Worm (Caenorhabditis elegans) whole organism, midembryonic: Measurements from ENCODE around the gene C18A11.3.

ENCODE experiments used
- T22C8.4 ChIP-seq: fragments of 200-800 bp; sonication (Bioruptor generic); IDR thresholded peaks from 2 replicates; pipeline ENCODE4 v1.3.6; 2022; ENCODE audit warnings: missing genetic modification characterization, missing compliant biosample characterization
- cog-1 ChIP-seq: sonication (generic microtip); optimal IDR thresholded peaks from 2 replicates; lab custom pipeline; 2016; ENCODE audit warnings: missing genetic modification characterization, missing compliant biosample characterization
- flt-1 ChIP-seq: fragments of 200-800 bp; sonication (Bioruptor generic); IDR thresholded peaks from 2 replicates; pipeline ENCODE4 v1.3.6; 2022; ENCODE audit warnings: missing genetic modification characterization, missing compliant biosample characterization
- klf-2 ChIP-seq: fragments of 200-800 bp; sonication (Bioruptor generic); conservative IDR thresholded peaks from 2 replicates; pipeline ENCODE4 v1.3.6; 2022; ENCODE audit warnings: missing genetic modification reagents, missing genetic modification characterization, missing compliant biosample characterization
- med-1 ChIP-seq: sonication (generic microtip); optimal IDR thresholded peaks from 2 replicates; lab custom pipeline; 2017; ENCODE audit warnings: missing genetic modification characterization, mild to moderate bottlenecking, missing compliant biosample characterization, antibody characterized with exemption, missing genetic modification reagents; ENCODE audit not compliant: insufficient read depth
- ref-1 ChIP-seq: fragments of 200-800 bp; sonication (Bioruptor generic); conservative IDR thresholded peaks from 2 replicates; pipeline ENCODE4 v1.3.6; 2022; ENCODE audit warnings: missing genetic modification reagents, missing genetic modification characterization, missing compliant biosample characterization
- tab-1 ChIP-seq: fragments of 200-800 bp; sonication (Bioruptor generic); IDR thresholded peaks from 2 replicates; pipeline ENCODE4 v1.3.6; 2022; ENCODE audit warnings: missing genetic modification characterization, missing compliant biosample characterization
- ztf-23 ChIP-seq: fragments of 200-800 bp; sonication (Bioruptor generic); IDR thresholded peaks from 2 replicates; pipeline ENCODE4 v1.3.6; 2022; ENCODE audit warnings: missing genetic modification reagents, missing genetic modification characterization, missing compliant biosample characterization
- ztf-29 ChIP-seq: fragments of 200-800 bp; sonication (Bioruptor generic); IDR thresholded peaks from 2 replicates; pipeline ENCODE4 v1.3.6; 2022; ENCODE audit warnings: missing genetic modification reagents, missing genetic modification characterization, missing compliant biosample characterization

The C18A11.3 gene

DNA sequence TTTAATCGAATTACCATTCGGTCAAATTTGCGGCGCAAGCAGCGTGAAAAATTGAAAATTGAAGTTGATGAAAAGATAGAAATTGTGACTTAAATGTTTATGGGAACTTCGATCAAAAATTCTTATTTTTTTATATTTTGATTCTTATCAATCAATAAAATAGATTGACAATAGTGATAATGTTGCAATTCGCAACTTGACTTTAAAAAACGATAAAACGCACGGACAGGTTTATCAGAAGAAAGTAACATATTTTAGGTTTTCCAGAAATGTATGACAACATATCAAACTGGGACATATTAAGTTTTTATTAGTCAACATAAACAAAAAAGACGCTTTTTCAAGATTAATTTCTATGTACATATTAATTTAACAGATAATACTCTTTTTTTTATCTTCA is 22.4 kb downstream of the C18A11.3 start:
- no peak for TF ChIP-seq ztf-23
- no peak for TF ChIP-seq tab-1 (GFP tag; lab: Robert Waterston, UW)
- no peak for TF ChIP-seq klf-2
- TF ChIP-seq ztf-29 (GFP tag; lab: Robert Waterston, UW) = no peak
- TF ChIP-seq cog-1 (tag; lab: Kevin White, UChicago) = no peak
- TF ChIP-seq T22C8.4 = no peak
- no peak for TF ChIP-seq flt-1 (GFP tag; lab: Robert Waterston, UW)
- no peak for TF ChIP-seq med-1 (GFP tag; lab: Kevin White, UChicago)
- TF ChIP-seq ref-1 = no peak

DNA sequence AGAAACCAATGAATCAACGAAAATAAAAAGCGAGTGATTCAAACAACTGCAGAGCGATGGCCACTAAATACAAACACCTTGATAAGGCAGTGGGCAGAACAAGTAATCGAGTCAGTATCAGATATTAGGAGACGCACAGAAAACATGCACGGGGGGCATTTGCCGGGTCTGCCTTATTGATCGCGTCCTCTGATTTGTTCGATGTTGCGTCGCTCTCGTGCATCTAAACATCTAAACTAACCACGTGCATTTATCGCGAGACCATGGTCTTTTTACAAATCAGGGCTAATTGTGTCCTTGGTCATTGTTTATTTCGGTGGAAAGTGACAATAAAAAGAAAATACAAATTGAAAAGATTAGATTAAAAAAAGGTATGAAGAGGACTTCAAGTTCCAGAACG is 23.0 kb downstream of the C18A11.3 start, which contains the start of gene K07E3.4:
K07E3.4 (minus strand) TSS at position 100 of the 400 bp plus-strand sequence.
- no peak for TF ChIP-seq klf-2
- no peak for TF ChIP-seq cog-1 (tag; lab: Kevin White, UChicago)
- TF ChIP-seq ztf-29 (GFP tag; lab: Robert Waterston, UW) = no peak
- no peak for TF ChIP-seq ztf-23
- no peak for TF ChIP-seq tab-1 (GFP tag; lab: Robert Waterston, UW)
- TF ChIP-seq T22C8.4 = no peak
- no peak for TF ChIP-seq ref-1
- TF ChIP-seq flt-1 (GFP tag; lab: Robert Waterston, UW) = no peak
- no peak for TF ChIP-seq med-1 (GFP tag; lab: Kevin White, UChicago)

DNA sequence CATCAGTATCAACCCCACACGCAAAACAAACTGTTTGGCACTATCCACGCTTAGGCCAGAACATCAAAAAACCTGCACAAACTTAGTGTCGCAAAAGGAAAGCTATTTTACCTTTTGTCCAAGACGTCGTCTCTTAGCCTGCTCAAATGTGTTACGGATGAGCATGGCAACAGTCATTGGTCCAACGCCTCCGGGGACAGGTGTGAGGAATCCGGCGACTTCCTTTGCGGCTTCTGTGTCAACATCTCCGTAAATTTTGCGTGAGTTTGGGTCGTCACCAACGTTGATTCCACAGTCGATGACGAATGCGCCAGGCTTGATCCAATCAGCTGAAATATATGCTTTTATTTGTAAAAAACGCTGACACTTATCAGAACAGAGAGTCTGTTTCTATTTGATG is 23.7 kb downstream of the C18A11.3 start:
- TF ChIP-seq tab-1 (GFP tag; lab: Robert Waterston, UW) = no peak
- TF ChIP-seq med-1 (GFP tag; lab: Kevin White, UChicago) = no peak
- no peak for TF ChIP-seq ztf-23
- no peak for TF ChIP-seq ref-1
- TF ChIP-seq klf-2 = no peak
- TF ChIP-seq ztf-29 (GFP tag; lab: Robert Waterston, UW) = no peak
- TF ChIP-seq flt-1 (GFP tag; lab: Robert Waterston, UW) = no peak

DNA sequence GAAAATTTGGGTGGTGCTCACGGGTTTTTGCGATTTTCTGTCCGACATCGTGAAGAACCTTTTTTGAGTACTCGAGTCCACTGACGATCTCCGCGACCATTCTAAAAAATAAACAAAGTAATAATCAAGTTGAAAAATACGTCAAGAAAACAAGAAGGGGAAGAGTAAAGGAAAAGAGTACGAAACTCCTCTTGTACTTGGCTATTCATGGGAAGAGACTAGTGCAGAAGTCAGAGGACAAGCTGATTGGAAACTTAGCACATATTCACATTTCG is 25.5 kb downstream of the C18A11.3 start, which contains the start of gene dao-3:
dao-3 (minus strand) TSS at position 101 of the 275 bp plus-strand sequence.
- TF ChIP-seq ztf-23 (no peak), cog-1 (tag; lab: Kevin White, UChicago) (no peak), med-1 (GFP tag; lab: Kevin White, UChicago) (no peak), tab-1 (GFP tag; lab: Robert Waterston, UW) (no peak), klf-2 (no peak), flt-1 (GFP tag; lab: Robert Waterston, UW) (no peak), ztf-29 (GFP tag; lab: Robert Waterston, UW) (no peak), T22C8.4 (no peak), ref-1 (no peak)

- TF ChIP-seq klf-2 = no peak
- TF ChIP-seq tab-1 (GFP tag; lab: Robert Waterston, UW) = no peak
- TF ChIP-seq flt-1 (GFP tag; lab: Robert Waterston, UW) = no peak
- TF ChIP-seq ztf-23 = no peak
- TF ChIP-seq cog-1 (tag; lab: Kevin White, UChicago) = no peak
- peak; percentile 46 for TF ChIP-seq T22C8.4
These were observed 26.1 kb downstream of the C18A11.3 start for ce11 chrX:8086725-8087641.

DNA sequence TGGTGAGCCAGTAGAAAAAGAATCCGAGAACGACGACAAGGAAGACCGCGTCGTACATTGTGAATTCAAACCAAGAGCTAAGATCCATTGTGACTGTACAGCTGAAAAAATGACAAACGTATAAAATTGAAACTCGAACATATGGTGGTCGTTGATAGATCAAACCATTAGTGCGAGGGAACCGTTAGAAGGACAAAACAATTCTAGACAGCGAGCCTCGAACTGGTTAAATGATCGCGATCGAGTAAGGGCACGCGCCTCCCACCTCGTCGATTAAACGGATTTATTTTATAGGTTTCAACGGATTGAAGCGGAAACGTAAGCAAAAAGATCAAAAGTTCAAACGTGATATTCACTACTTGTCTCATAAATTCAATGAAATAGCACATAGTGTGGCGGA is 27.6 kb downstream of the C18A11.3 start, which contains the start of gene vem-1:
vem-1 (minus strand) TSS at position 101 of the 400 bp plus-strand sequence.
- TF ChIP-seq flt-1 (GFP tag; lab: Robert Waterston, UW) (no peak), ref-1 (no peak), klf-2 (no peak), ztf-23 (no peak), ztf-29 (GFP tag; lab: Robert Waterston, UW) (no peak), T22C8.4 (no peak), cog-1 (tag; lab: Kevin White, UChicago) (no peak), med-1 (GFP tag; lab: Kevin White, UChicago) (no peak)

DNA sequence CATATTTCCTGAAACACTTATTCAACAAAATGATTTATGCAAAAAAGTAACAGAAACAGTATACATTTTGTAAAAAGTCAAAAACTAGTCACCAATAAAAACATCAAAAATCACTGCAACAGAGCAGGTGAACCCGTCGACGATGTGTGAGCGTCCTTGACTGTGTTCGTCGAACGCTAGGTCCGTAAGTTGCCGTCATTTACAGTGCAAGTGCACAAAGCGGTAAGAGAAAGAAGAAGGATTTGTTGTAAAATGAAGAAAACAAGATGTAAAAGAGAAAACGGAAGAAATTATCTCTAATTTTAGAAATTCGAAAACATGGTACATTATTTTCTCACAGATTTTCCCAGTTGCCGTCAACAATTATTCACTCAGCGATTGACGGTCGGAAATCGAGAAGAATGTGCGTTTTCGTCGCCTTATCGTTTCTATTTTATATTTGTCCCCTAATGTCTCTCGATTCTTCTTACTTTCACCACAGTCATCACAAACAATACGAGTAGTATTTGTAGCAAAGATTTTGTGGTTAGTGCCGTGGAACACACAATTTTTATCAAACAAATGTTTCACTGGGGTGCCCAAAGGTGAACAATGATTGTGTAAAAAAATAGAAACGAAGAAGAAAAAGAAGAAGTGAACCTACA is 28.5 kb downstream of the C18A11.3 start:
- TF ChIP-seq ref-1 (no peak), ztf-23 (no peak)

DNA sequence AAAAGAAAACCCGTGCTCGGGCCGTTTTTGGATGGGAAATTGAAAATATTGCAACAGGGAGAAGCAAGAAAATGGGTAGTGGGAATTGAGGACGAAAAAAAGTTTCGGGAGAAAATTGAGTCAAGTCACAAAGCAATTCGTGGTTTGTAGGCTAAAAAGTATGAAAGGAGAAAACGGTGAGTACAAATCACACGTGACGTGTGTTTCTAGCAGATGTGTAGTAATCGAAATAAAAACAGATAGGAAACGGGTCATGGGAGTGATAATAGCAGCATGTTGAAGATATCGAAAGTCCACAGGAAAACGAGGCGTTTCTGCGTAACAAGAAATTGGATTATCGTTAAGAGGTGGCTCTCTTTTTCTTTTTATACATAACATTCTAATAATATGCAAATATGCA is 29.0 kb downstream of the C18A11.3 start:
- TF ChIP-seq T22C8.4 = no peak
- no peak for TF ChIP-seq ref-1
- no peak for TF ChIP-seq ztf-29 (GFP tag; lab: Robert Waterston, UW)
- no peak for TF ChIP-seq cog-1 (tag; lab: Kevin White, UChicago)
- no peak for TF ChIP-seq ztf-23
- TF ChIP-seq tab-1 (GFP tag; lab: Robert Waterston, UW) = no peak
- TF ChIP-seq klf-2 = no peak
- no peak for TF ChIP-seq med-1 (GFP tag; lab: Kevin White, UChicago)
- TF ChIP-seq flt-1 (GFP tag; lab: Robert Waterston, UW) = no peak

- TF ChIP-seq ztf-29 (GFP tag; lab: Robert Waterston, UW) = no peak
- no peak for TF ChIP-seq ztf-23
- TF ChIP-seq med-1 (GFP tag; lab: Kevin White, UChicago) = no peak
- TF ChIP-seq ref-1 = no peak
- TF ChIP-seq tab-1 (GFP tag; lab: Robert Waterston, UW) = no peak
- TF ChIP-seq cog-1 (tag; lab: Kevin White, UChicago) = no peak
- TF ChIP-seq flt-1 (GFP tag; lab: Robert Waterston, UW) = no peak
- no peak for TF ChIP-seq T22C8.4
- TF ChIP-seq klf-2 = no peak
These were observed 38.0 kb downstream of the C18A11.3 start, which contains the start of gene catp-5 for ce11 chrX:8098813-8099360. catp-5 (minus strand) TSS chrX:8098863.
